Worm (Caenorhabditis elegans) whole organism, L1 larva: ENCODE measurements around the gene cyp-14A1.
A peak's percentile ranks its signal among the peaks of the same experiment; 100 is the strongest.

Experiments
- C04F5.9 ChIP-seq: sonication (generic microtip); optimal IDR thresholded peaks from 2 replicates; lab custom pipeline; 2016; ENCODE audit warnings: missing genetic modification characterization, missing compliant biosample characterization
- F16B12.6 ChIP-seq: fragments of 150-350 bp; optimal IDR thresholded peaks from 2 replicates; lab custom pipeline; 2014; ENCODE audit warnings: missing biosample characterization, missing genetic modification characterization
- Y116A8C.19 ChIP-seq: sonication (generic microtip); optimal IDR thresholded peaks from 2 replicates; lab custom pipeline; 2016; ENCODE audit warnings: missing compliant biosample characterization, missing genetic modification characterization, borderline replicate concordance
- aha-1 ChIP-seq: fragments of 150-350 bp; optimal IDR thresholded peaks from 2 replicates; lab custom pipeline; 2014; ENCODE audit warnings: missing biosample characterization, missing genetic modification characterization
- alr-1 ChIP-seq: fragments of 200-800 bp; sonication (Bioruptor generic); optimal IDR thresholded peaks from 2 replicates; lab custom pipeline; 2018; ENCODE audit warnings: borderline replicate concordance, mild to moderate bottlenecking, missing genetic modification characterization, missing compliant biosample characterization
- aly-2 ChIP-seq: fragments of 150-350 bp; optimal IDR thresholded peaks from 2 replicates; lab custom pipeline; 2014; ENCODE audit warnings: missing biosample characterization, missing genetic modification characterization
- ama-1 ChIP-seq: fragments of 150-350 bp; optimal IDR thresholded peaks from 2 replicates; lab custom pipeline; 2014
- blmp-1 ChIP-seq: fragments of 150-350 bp; optimal IDR thresholded peaks from 2 replicates; lab custom pipeline; 2014; ENCODE audit warnings: missing biosample characterization, missing genetic modification characterization
- ceh-63 ChIP-seq: fragments of 200-800 bp; sonication (Bioruptor generic); optimal IDR thresholded peaks from 2 replicates; lab custom pipeline; 2018; ENCODE audit warnings: mild to moderate bottlenecking, missing genetic modification characterization, missing compliant biosample characterization
- ceh-82 ChIP-seq, 3 experiments: fragments of 150-350 bp in 1 of 3; sonication (generic microtip) in 2 of 3; optimal IDR thresholded peaks; 2 replicates each; lab custom pipeline; 2014 to 2017; ENCODE audit warnings: missing biosample characterization in 3 of 3, missing genetic modification characterization in 3 of 3
- dpl-1 ChIP-seq, 3 experiments: fragments of 150-350 bp in 2 of 3; sonication (generic microtip) in 1 of 3; optimal IDR thresholded peaks; 2 replicates each; lab custom pipeline; 2014 to 2017; ENCODE audit warnings: missing biosample characterization in 3 of 3, missing genetic modification characterization in 3 of 3, missing genetic modification reagents in 3 of 3
- dsc-1 ChIP-seq: sonication (generic microtip); optimal IDR thresholded peaks from 2 replicates; lab custom pipeline; 2016; ENCODE audit warnings: mild to moderate bottlenecking, missing genetic modification characterization, missing compliant biosample characterization
- efl-1 ChIP-seq, 4 experiments: fragments of 150-350 bp; optimal IDR thresholded peaks in 3 of 4; peaks in 1 of 4; 1 replicate in 1 of 4; 2 replicates in 3 of 4; lab custom pipeline; 2014; ENCODE audit warnings: missing biosample characterization in 2 of 4, missing genetic modification characterization in 2 of 4, missing genetic modification reagents in 2 of 4
- egl-13 ChIP-seq: sonication (generic microtip); optimal IDR thresholded peaks from 2 replicates; lab custom pipeline; 2016; ENCODE audit warnings: missing genotype, missing genetic modification reagents, missing genetic modification characterization, missing compliant biosample characterization
- egl-27 ChIP-seq, 2 experiments: fragments of 150-350 bp in 1 of 2; sonication (generic microtip); optimal IDR thresholded peaks; 3 replicates each; lab custom pipeline; 2017 to 2018; ENCODE audit warnings: missing biosample characterization in 2 of 2, missing genetic modification characterization in 2 of 2, missing genetic modification reagents in 2 of 2
- elt-3 ChIP-seq, 6 experiments: fragments of 150-350 bp in 1 of 6; sonication (generic microtip); optimal IDR thresholded peaks; 2 replicates each; lab custom pipeline; 2017 to 2018; ENCODE audit warnings: missing biosample characterization in 6 of 6, missing genetic modification characterization in 6 of 6, inconsistent platforms in 1 of 6
- fkh-4 ChIP-seq: sonication (generic microtip); optimal IDR thresholded peaks from 2 replicates; lab custom pipeline; 2016; ENCODE audit warnings: missing compliant biosample characterization, missing genetic modification characterization, borderline replicate concordance
- fos-1 ChIP-seq: fragments of 150-350 bp; optimal IDR thresholded peaks from 2 replicates; lab custom pipeline; 2014; ENCODE audit warnings: missing biosample characterization, missing genetic modification characterization
- hlh-17 ChIP-seq: fragments of 200-800 bp; sonication (Bioruptor generic); optimal IDR thresholded peaks from 2 replicates; lab custom pipeline; 2018; ENCODE audit warnings: missing genetic modification characterization, mild to moderate bottlenecking, missing compliant biosample characterization, moderate library complexity, borderline replicate concordance
- hlh-4 ChIP-seq: sonication (generic microtip); optimal IDR thresholded peaks from 2 replicates; lab custom pipeline; 2016; ENCODE audit warnings: mild to moderate bottlenecking, missing genetic modification characterization, missing compliant biosample characterization
- hpl-2 ChIP-seq: fragments of 150-350 bp; optimal IDR thresholded peaks from 2 replicates; lab custom pipeline; 2014; ENCODE audit warnings: missing biosample characterization, missing genetic modification reagents, missing genetic modification characterization
- irx-1 ChIP-seq: sonication (generic microtip); optimal IDR thresholded peaks from 2 replicates; lab custom pipeline; 2016; ENCODE audit warnings: missing genetic modification characterization, missing compliant biosample characterization
- jun-1 ChIP-seq: fragments of 150-350 bp; optimal IDR thresholded peaks from 2 replicates; lab custom pipeline; 2014; ENCODE audit warnings: missing biosample characterization, missing genetic modification reagents, missing genetic modification characterization
- lin-13 ChIP-seq: fragments of 150-350 bp; optimal IDR thresholded peaks from 2 replicates; lab custom pipeline; 2014; ENCODE audit warnings: missing biosample characterization, missing genetic modification reagents, missing genetic modification characterization
- lin-14 ChIP-seq: fragments of 200-800 bp; sonication (Bioruptor generic); optimal IDR thresholded peaks from 2 replicates; lab custom pipeline; 2018; ENCODE audit warnings: mild to moderate bottlenecking, missing genetic modification characterization, moderate library complexity, missing compliant biosample characterization
- lin-15B ChIP-seq: fragments of 150-350 bp; sonication (generic microtip); optimal IDR thresholded peaks from 3 replicates; lab custom pipeline; 2014; ENCODE audit warnings: missing biosample characterization, missing genetic modification characterization
- lin-35 ChIP-seq, 2 experiments: fragments of 150-350 bp; optimal IDR thresholded peaks; 2 replicates each; lab custom pipeline; 2014; ENCODE audit warnings: missing biosample characterization in 2 of 2, missing genetic modification characterization in 2 of 2, missing genetic modification reagents in 2 of 2
- lin-39 ChIP-seq: fragments of 150-350 bp; optimal IDR thresholded peaks from 2 replicates; lab custom pipeline; 2014; ENCODE audit warnings: missing biosample characterization, missing genetic modification reagents, missing genetic modification characterization
- lir-3 ChIP-seq: sonication (generic microtip); optimal IDR thresholded peaks from 2 replicates; lab custom pipeline; 2016; ENCODE audit warnings: mild to moderate bottlenecking, missing genetic modification characterization, moderate library complexity, missing compliant biosample characterization; ENCODE audit not compliant: poor library complexity
- mab-9 ChIP-seq: fragments of 200-800 bp; sonication (Bioruptor generic); IDR thresholded peaks from 2 replicates; pipeline ENCODE4 v1.3.6; 2022; ENCODE audit warnings: missing genetic modification reagents, missing genetic modification characterization, missing compliant biosample characterization
- mep-1 ChIP-seq: fragments of 150-350 bp; optimal IDR thresholded peaks from 2 replicates; lab custom pipeline; 2014; ENCODE audit warnings: missing biosample characterization, missing genetic modification characterization
- nhr-12 ChIP-seq: sonication (generic microtip); optimal IDR thresholded peaks from 2 replicates; lab custom pipeline; 2017; ENCODE audit warnings: missing biosample characterization, missing genetic modification characterization
- nhr-47 ChIP-seq: sonication (generic microtip); optimal IDR thresholded peaks from 2 replicates; lab custom pipeline; 2016; ENCODE audit warnings: mild to moderate bottlenecking, missing genetic modification characterization, moderate library complexity, missing compliant biosample characterization
- nhr-84 ChIP-seq: sonication (generic microtip); optimal IDR thresholded peaks from 2 replicates; lab custom pipeline; 2017; ENCODE audit warnings: missing biosample characterization, missing genetic modification characterization
- pag-3 ChIP-seq: sonication (generic microtip); optimal IDR thresholded peaks from 2 replicates; lab custom pipeline; 2017; ENCODE audit warnings: missing genetic modification characterization, mild to moderate bottlenecking, missing compliant biosample characterization, antibody characterized with exemption, borderline replicate concordance; ENCODE audit not compliant: insufficient read depth
- rnt-1 ChIP-seq: sonication (generic microtip); optimal IDR thresholded peaks from 2 replicates; lab custom pipeline; 2016; ENCODE audit warnings: mild to moderate bottlenecking, missing genetic modification characterization, moderate library complexity, missing compliant biosample characterization
- skn-1 ChIP-seq: fragments of 150-350 bp; optimal IDR thresholded peaks from 2 replicates; lab custom pipeline; 2014; ENCODE audit warnings: missing biosample characterization, missing genetic modification characterization
- tbx-2 ChIP-seq: sonication (generic microtip); optimal IDR thresholded peaks from 2 replicates; lab custom pipeline; 2016; ENCODE audit warnings: missing genetic modification characterization, missing compliant biosample characterization
- unc-130 ChIP-seq: fragments of 150-350 bp; optimal IDR thresholded peaks from 2 replicates; lab custom pipeline; 2017; ENCODE audit warnings: missing biosample characterization, missing genetic modification characterization, inconsistent platforms
- unc-30 ChIP-seq: sonication (generic microtip); optimal IDR thresholded peaks from 2 replicates; lab custom pipeline; 2017; ENCODE audit warnings: missing biosample characterization, missing genetic modification characterization
- unc-86 ChIP-seq: sonication (generic microtip); optimal IDR thresholded peaks from 2 replicates; lab custom pipeline; 2016; ENCODE audit warnings: missing genetic modification characterization, missing compliant biosample characterization
- zip-4 ChIP-seq: fragments of 200-800 bp; sonication (Bioruptor generic); optimal IDR thresholded peaks from 2 replicates; lab custom pipeline; 2018; ENCODE audit warnings: mild to moderate bottlenecking, missing genetic modification characterization, moderate library complexity, missing compliant biosample characterization
- ztf-11 ChIP-seq, 2 experiments: sonication (generic microtip); optimal IDR thresholded peaks; 2 replicates each; lab custom pipeline; 2016 to 2017; ENCODE audit warnings: missing genetic modification characterization in 2 of 2, missing biosample characterization in 1 of 2, missing compliant biosample characterization in 1 of 2

The cyp-14A1 gene

DNA sequence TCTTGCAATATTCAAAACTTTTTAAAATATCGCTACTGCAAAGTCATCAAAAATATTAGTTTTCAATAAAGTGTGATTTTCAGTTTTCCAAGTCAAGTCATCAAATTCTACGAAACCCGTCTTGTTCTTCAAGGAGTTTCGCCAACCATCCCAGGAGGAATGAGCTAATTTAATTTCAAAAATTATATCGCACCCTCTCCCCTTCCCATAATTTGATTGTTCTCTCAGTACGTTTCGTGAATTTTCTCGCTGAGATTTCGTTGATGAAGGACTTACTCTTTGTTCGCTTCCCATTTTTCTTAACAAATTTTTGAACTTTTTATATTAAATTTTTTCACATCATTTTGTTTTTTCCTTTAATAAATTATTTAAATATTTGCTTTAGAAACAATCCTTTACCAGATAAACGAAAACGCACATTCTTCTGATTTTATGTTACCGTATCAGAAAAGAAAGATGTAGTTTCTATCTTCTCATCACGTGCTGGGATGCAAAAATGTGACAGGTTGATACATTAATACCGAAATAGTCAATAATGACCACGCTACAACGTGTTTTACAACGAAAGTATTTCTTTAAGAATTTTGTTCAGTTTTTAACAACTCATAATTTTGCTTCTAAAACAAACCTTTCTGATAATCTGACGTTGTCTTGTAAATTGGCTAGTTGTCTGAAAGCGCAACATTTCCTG is 20.3 kb downstream of the cyp-14A1 start (continued):
- no peak for TF ChIP-seq mep-1 (tag; lab: Kevin White, UChicago)
- no peak for TF ChIP-seq lin-13 (GFP tag; lab: Kevin White, UChicago)
- TF ChIP-seq ztf-11 (tag; optimal IDR thresholded peaks at IDR 0.05; lab: Kevin White, UChicago) = no peak
- TF ChIP-seq blmp-1 = peak; percentile 64
- TF ChIP-seq lir-3 = no peak
- no peak for TF ChIP-seq alr-1 (tag; lab: Kevin White, UChicago)
- no peak for TF ChIP-seq zip-4 (GFP tag; lab: Kevin White, UChicago)
- no peak for TF ChIP-seq mab-9 (GFP tag; lab: Robert Waterston, UW)
- no peak for TF ChIP-seq unc-130
- no peak for TF ChIP-seq nhr-84 (tag; lab: Kevin White, UChicago)
- no peak for TF ChIP-seq unc-86 (tag; lab: Kevin White, UChicago)
- TF ChIP-seq hlh-4 = no peak
- no peak for TF ChIP-seq egl-13 (tag; lab: Kevin White, UChicago)
- TF ChIP-seq lin-15B = no peak
- TF ChIP-seq dsc-1 (tag; lab: Kevin White, UChicago) = no peak
- TF ChIP-seq C04F5.9 = no peak
- no peak for TF ChIP-seq jun-1 (tag; lab: Kevin White, UChicago)
- TF ChIP-seq lin-35 (GFP tag; optimal IDR thresholded peaks at IDR 0.05; lab: Kevin White, UChicago) = peak in 1 of 2 experiments; percentile 65
- TF ChIP-seq egl-27 (tag; optimal IDR thresholded peaks at IDR 0.05; lab: Kevin White, UChicago) = no peak
- TF ChIP-seq ceh-63 (GFP tag; lab: Kevin White, UChicago) = no peak
- TF ChIP-seq irx-1 = no peak
- TF ChIP-seq dpl-1 (GFP tag; optimal IDR thresholded peaks at IDR 0.05; lab: Kevin White, UChicago) = peak in 1 of 3 experiments; percentile 5
- no peak for TF ChIP-seq Y116A8C.19 (tag; lab: Kevin White, UChicago)
- TF ChIP-seq nhr-12 (tag; lab: Kevin White, UChicago) = no peak
- TF ChIP-seq hlh-17 (GFP tag; lab: Kevin White, UChicago) = no peak
- no peak for TF ChIP-seq unc-30 (tag; lab: Kevin White, UChicago)
- no peak for TF ChIP-seq F16B12.6 (tag; lab: Kevin White, UChicago)
- TF ChIP-seq skn-1 (tag; lab: Kevin White, UChicago) = no peak
- TF ChIP-seq elt-3 (tag; optimal IDR thresholded peaks at IDR 0.05; lab: Kevin White, UChicago) = peak in 2 of 6 experiments; percentile 7 to 24
- TF ChIP-seq lin-14 (GFP tag; lab: Kevin White, UChicago) = peak; percentile 46
- TF ChIP-seq pag-3 (tag; lab: Kevin White, UChicago) = no peak
- TF ChIP-seq fos-1 = no peak
- TF ChIP-seq tbx-2 (tag; lab: Kevin White, UChicago) = no peak
- TF ChIP-seq fkh-4 (tag; lab: Kevin White, UChicago) = no peak
- no peak for TF ChIP-seq aha-1 (tag; lab: Kevin White, UChicago)
- TF ChIP-seq ama-1 (lab: Kevin White, UChicago) = no peak
- TF ChIP-seq nhr-47 (tag; lab: Kevin White, UChicago) = no peak
- TF ChIP-seq hpl-2 = no peak
- TF ChIP-seq efl-1 (optimal IDR thresholded peaks at IDR 0.05; lab: Kevin White, UChicago) = no peak
- no peak for TF ChIP-seq efl-1 (GFP tag; optimal IDR thresholded peaks at IDR 0.05 in 1 of 2; lab: Kevin White, UChicago)
- TF ChIP-seq lin-39 = no peak
- TF ChIP-seq rnt-1 (tag; lab: Kevin White, UChicago) = no peak
- TF ChIP-seq ceh-82 (tag; optimal IDR thresholded peaks at IDR 0.05; lab: Kevin White, UChicago) = no peak
- no peak for TF ChIP-seq aly-2 (tag; lab: Kevin White, UChicago)
- TF ChIP-seq, all 84 proteins: peak for 14
